Worm (Caenorhabditis elegans) whole organism, midembryonic: ENCODE measurements around the gene F36G9.15.

Experiments used
- T22C8.4 ChIP-seq: fragments of 200-800 bp; sonication (Bioruptor generic); IDR thresholded peaks from 2 replicates; pipeline ENCODE4 v1.3.6; 2022; ENCODE audit warnings: missing genetic modification characterization, missing compliant biosample characterization
- flt-1 ChIP-seq: fragments of 200-800 bp; sonication (Bioruptor generic); IDR thresholded peaks from 2 replicates; pipeline ENCODE4 v1.3.6; 2022; ENCODE audit warnings: missing genetic modification characterization, missing compliant biosample characterization
- ref-1 ChIP-seq: fragments of 200-800 bp; sonication (Bioruptor generic); conservative IDR thresholded peaks from 2 replicates; pipeline ENCODE4 v1.3.6; 2022; ENCODE audit warnings: missing genetic modification reagents, missing genetic modification characterization, missing compliant biosample characterization
- ztf-23 ChIP-seq: fragments of 200-800 bp; sonication (Bioruptor generic); IDR thresholded peaks from 2 replicates; pipeline ENCODE4 v1.3.6; 2022; ENCODE audit warnings: missing genetic modification reagents, missing genetic modification characterization, missing compliant biosample characterization
- ztf-29 ChIP-seq: fragments of 200-800 bp; sonication (Bioruptor generic); IDR thresholded peaks from 2 replicates; pipeline ENCODE4 v1.3.6; 2022; ENCODE audit warnings: missing genetic modification reagents, missing genetic modification characterization, missing compliant biosample characterization

- TF ChIP-seq ref-1 (GFP tag; lab: Robert Waterston, UW) (no peak), ztf-29 (GFP tag; lab: Robert Waterston, UW) (no peak), ztf-23 (GFP tag; lab: Robert Waterston, UW) (no peak), flt-1 (GFP tag; lab: Robert Waterston, UW) (no peak), T22C8.4 (GFP tag; lab: Robert Waterston, UW) (no peak)
Observed at ce11 chrV:15996655-15997186, 8.7 kb upstream of the F36G9.15 start, which contains the start of the genes C06C6.9 and C06C6.8.
